Fruit fly (Drosophila melanogaster): ENCODE data around the gene MED7.

The MED7 gene

dm6 chr3R:10760966-10761855, at the start of gene MED7, which contains the start of gene Cap-H2 (continued):
- TF ChIP-seq Oli (tag; optimal IDR thresholded peaks at IDR 0.05), result peak; percentile 67
- TF ChIP-seq CG8478 (optimal IDR thresholded peaks at IDR 0.05), result peak; percentile 11
- peak; percentile 14 for TF ChIP-seq Dp (GFP tag; optimal IDR thresholded peaks at IDR 0.05)
- TF ChIP-seq bsh (GFP tag; optimal IDR thresholded peaks at IDR 0.05), result peak in 1 of 2 experiments; percentile 76
- TF ChIP-seq CG9215 (GFP tag; IDR thresholded peaks at IDR 0.05), result peak; percentile 100
- TF ChIP-seq gcm (GFP tag; optimal IDR thresholded peaks at IDR 0.05), result no peak
- no peak for TF ChIP-seq ac (GFP tag; optimal IDR thresholded peaks at IDR 0.05)
- no peak for TF ChIP-seq CG10321 (GFP tag; IDR thresholded peaks at IDR 0.05)
- TF ChIP-seq CG15269 (tag; optimal IDR thresholded peaks at IDR 0.05), result no peak
- peak; percentile 65 for TF ChIP-seq pnt (GFP tag; optimal IDR thresholded peaks at IDR 0.05)
- peak; percentile 67; the same call in 1 of the 2 replicates for TF ChIP-seq wdn (GFP tag; IDR thresholded peaks at IDR 0.05)
- TF ChIP-seq en (GFP tag; optimal IDR thresholded peaks at IDR 0.05), result no peak
- peak; percentile 96 for TF ChIP-seq Ets65A (GFP tag)
- peak; percentile 48 for TF ChIP-seq CG3065 (GFP tag; optimal IDR thresholded peaks at IDR 0.05)
- TF ChIP-seq pan (optimal IDR thresholded peaks at IDR 0.05), result no peak
- peak in 1 of 2 experiments; percentile 84 for TF ChIP-seq pan (GFP tag; optimal IDR thresholded peaks at IDR 0.05 in 1 of 2, IDR thresholded peaks at IDR 0.05 in 1 of 2)
- TF ChIP-seq CG15479 (GFP tag; optimal IDR thresholded peaks at IDR 0.05), result peak; percentile 4
- TF ChIP-seq CG1832 (GFP tag; optimal IDR thresholded peaks at IDR 0.05), result no peak
- peak; percentile 78 for TF ChIP-seq pzg (GFP tag; optimal IDR thresholded peaks at IDR 0.05)
- peak; percentile 25 for TF ChIP-seq crc (GFP tag; optimal IDR thresholded peaks at IDR 0.05)
- peak; percentile 2 for TF ChIP-seq CG6813 (GFP tag; optimal IDR thresholded peaks at IDR 0.05)
- peak; percentile 100 for TF ChIP-seq knrl (GFP tag; IDR thresholded peaks at IDR 0.05; ENCODE audit: partially characterized antibody)
- TF ChIP-seq fu2 (GFP tag; optimal IDR thresholded peaks at IDR 0.05), result peak; percentile 61
- no peak for TF ChIP-seq dan (GFP tag; IDR thresholded peaks at IDR 0.05)
- TF ChIP-seq CG10543 (GFP tag; optimal IDR thresholded peaks at IDR 0.05), result peak; percentile 27
- TF ChIP-seq CG4730 (GFP tag; IDR thresholded peaks at IDR 0.05), result peak; percentile 77
- peak; percentile 41 for TF ChIP-seq Sox100B (GFP tag; optimal IDR thresholded peaks at IDR 0.05)
- TF ChIP-seq CG4404 (GFP tag; IDR thresholded peaks at IDR 0.05), result peak; percentile 84
- no peak for TF ChIP-seq h (optimal IDR thresholded peaks at IDR 0.05)
- TF ChIP-seq Aef1 (GFP tag; IDR thresholded peaks at IDR 0.05), result peak; percentile 77
- peak; percentile 73; the same call in 2 of the 3 replicates for TF ChIP-seq H15 (GFP tag; IDR thresholded peaks at IDR 0.05)
- peak; percentile 4 for TF ChIP-seq CG4282 (GFP tag; optimal IDR thresholded peaks at IDR 0.05)
- TF ChIP-seq Usf (GFP tag; optimal IDR thresholded peaks at IDR 0.05), result peak; percentile 57
- TF ChIP-seq sens (GFP tag), result peak; percentile 97
- peak; percentile 74 for TF ChIP-seq CG30020 (tag; optimal IDR thresholded peaks at IDR 0.05)
- TF ChIP-seq Xrp1 (GFP tag; IDR thresholded peaks at IDR 0.05), result peak; percentile 81
- TF ChIP-seq CG14667 (GFP tag; IDR thresholded peaks at IDR 0.05), result peak; percentile 73
- peak; percentile 62 for TF ChIP-seq tio (GFP tag; optimal IDR thresholded peaks at IDR 0.05)
- peak; percentile 84 for TF ChIP-seq CG15696 (tag; optimal IDR thresholded peaks at IDR 0.05)
- peak; percentile 83 for TF ChIP-seq CG10366 (GFP tag; IDR thresholded peaks at IDR 0.05)
- TF ChIP-seq CG4820 (GFP tag; optimal IDR thresholded peaks at IDR 0.05), result peak; percentile 73
- TF ChIP-seq sob (GFP tag; IDR thresholded peaks at IDR 0.05), result peak; percentile 93
- peak; percentile 78 for TF ChIP-seq CG17328 (GFP tag; IDR thresholded peaks at IDR 0.05)
- TF ChIP-seq chif (GFP tag; optimal IDR thresholded peaks at IDR 0.05), result peak; percentile 74 to 83
- peak; percentile 16; the same call in 1 of the 2 replicates for TF ChIP-seq Ravus (GFP tag; IDR thresholded peaks at IDR 0.05)
- peak; percentile 91 for TF ChIP-seq CG2120 (GFP tag; optimal IDR thresholded peaks at IDR 0.05)
- TF ChIP-seq ftz-f1 (GFP tag; optimal IDR thresholded peaks at IDR 0.05), result peak; percentile 5
- TF ChIP-seq Max (GFP tag; optimal IDR thresholded peaks at IDR 0.05), result peak; percentile 90
- peak; percentile 84 for TF ChIP-seq HLH54F (GFP tag; optimal IDR thresholded peaks at IDR 0.05)
- peak; percentile 55 for TF ChIP-seq Nf-YB (GFP tag; optimal IDR thresholded peaks at IDR 0.05)

Data from whole organism, embryonic.